Fruit fly (Drosophila melanogaster) whole organism, adult: ENCODE results near the gene Prat2.

Experiments
- CG11617 ChIP-seq: fragments of 200-800 bp; sonication (Bioruptor generic); optimal IDR thresholded peaks from 2 replicates; lab custom pipeline; 2017; ENCODE audit warnings: mild to moderate bottlenecking, missing biosample characterization, missing genetic modification reagents, missing genetic modification characterization
- CG1620 ChIP-seq: fragments of 200-800 bp; sonication (Bioruptor generic); optimal IDR thresholded peaks from 2 replicates; lab custom pipeline; 2016; ENCODE audit warnings: missing biosample characterization, missing genetic modification characterization
- CG33017 ChIP-seq: fragments of 200-800 bp; sonication (Bioruptor generic); optimal IDR thresholded peaks from 2 replicates; lab custom pipeline; 2018; ENCODE audit warnings: missing biosample characterization, mild to moderate bottlenecking, missing genetic modification characterization, moderate library complexity
- CG5204 ChIP-seq: fragments of 200-800 bp; sonication (Bioruptor generic); optimal IDR thresholded peaks from 2 replicates; lab custom pipeline; 2016; ENCODE audit warnings: missing biosample characterization, missing genetic modification characterization
- CG7045 ChIP-seq: fragments of 200-800 bp; sonication (Bioruptor generic); optimal IDR thresholded peaks from 2 replicates; lab custom pipeline; 2017; ENCODE audit warnings: missing biosample characterization, mild to moderate bottlenecking, missing genetic modification characterization
- Crg-1 ChIP-seq: fragments of 200-800 bp; sonication (Bioruptor generic); optimal IDR thresholded peaks from 2 replicates; lab custom pipeline; 2016; ENCODE audit warnings: missing biosample characterization, missing genetic modification characterization
- bab1 ChIP-seq: fragments of 200-800 bp; sonication (Bioruptor generic); optimal IDR thresholded peaks from 3 replicates; lab custom pipeline; 2019; ENCODE audit warnings: missing biosample characterization, mild to moderate bottlenecking, missing genetic modification characterization, moderate library complexity
- kay ChIP-seq: fragments of 200-800 bp; sonication (Bioruptor generic); peaks from one replicate; lab custom pipeline; 2016; ENCODE audit warnings: missing biosample characterization, missing genetic modification characterization, borderline replicate concordance

DNA sequence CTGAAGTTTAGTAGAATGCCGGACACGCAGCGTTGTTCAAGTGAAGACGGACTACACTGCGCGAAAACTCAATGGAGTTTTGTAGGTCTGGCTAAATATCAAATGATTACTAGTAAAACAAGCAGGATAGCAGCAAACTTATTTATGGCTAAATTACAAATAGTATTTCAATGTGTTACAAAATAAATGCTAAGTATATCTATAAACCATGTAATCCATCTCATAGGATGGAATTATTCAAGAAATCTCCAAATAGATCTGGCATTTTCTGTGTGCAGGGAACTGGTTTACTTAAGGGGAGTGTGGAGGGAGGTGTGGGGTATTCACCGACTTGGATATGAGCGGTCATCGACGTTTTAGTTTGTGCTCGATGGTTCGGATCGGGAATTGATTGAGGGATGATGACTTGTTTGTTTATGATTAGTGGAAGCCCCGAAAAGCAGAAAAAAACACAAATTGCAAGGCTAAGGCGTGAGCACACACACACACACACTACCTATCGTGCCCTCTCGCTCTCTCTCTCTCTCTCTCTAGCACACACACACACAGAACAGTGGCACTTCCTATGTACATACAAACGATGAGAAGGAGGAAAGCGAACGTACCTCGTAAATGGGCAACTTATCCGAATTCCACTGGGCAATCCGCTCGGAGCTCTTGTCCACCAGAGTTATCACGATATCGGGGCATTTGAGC is 49.3 kb upstream of the Prat2 start:
- TF ChIP-seq CG11617 (GFP tag; lab: Kevin White, UChicago) (no peak), bab1 (GFP tag; lab: Kevin White, UChicago) (no peak), kay (no peak), CG33017 (tag; lab: Kevin White, UChicago) (no peak), Crg-1 (no peak), CG1620 (GFP tag; lab: Kevin White, UChicago) (no peak), CG5204 (GFP tag; lab: Kevin White, UChicago) (no peak), CG7045 (no peak)
